Fruit fly (Drosophila melanogaster) whole organism, adult: ENCODE data around the gene CG6144.

ENCODE experiments used
- CG11617 ChIP-seq: fragments of 200-800 bp; sonication (Bioruptor generic); optimal IDR thresholded peaks from 2 replicates; lab custom pipeline; 2017; ENCODE audit warnings: mild to moderate bottlenecking, missing biosample characterization, missing genetic modification reagents, missing genetic modification characterization
- CG14711 ChIP-seq: fragments of 200-800 bp; sonication (Bioruptor generic); optimal IDR thresholded peaks from 2 replicates; lab custom pipeline; 2018; ENCODE audit warnings: missing biosample characterization, mild to moderate bottlenecking, missing genetic modification characterization, moderate library complexity
- CG1620 ChIP-seq: fragments of 200-800 bp; sonication (Bioruptor generic); optimal IDR thresholded peaks from 2 replicates; lab custom pipeline; 2016; ENCODE audit warnings: missing biosample characterization, missing genetic modification characterization
- CG33017 ChIP-seq: fragments of 200-800 bp; sonication (Bioruptor generic); optimal IDR thresholded peaks from 2 replicates; lab custom pipeline; 2018; ENCODE audit warnings: missing biosample characterization, mild to moderate bottlenecking, missing genetic modification characterization, moderate library complexity
- CG5204 ChIP-seq: fragments of 200-800 bp; sonication (Bioruptor generic); optimal IDR thresholded peaks from 2 replicates; lab custom pipeline; 2016; ENCODE audit warnings: missing biosample characterization, missing genetic modification characterization
- CG7045 ChIP-seq: fragments of 200-800 bp; sonication (Bioruptor generic); optimal IDR thresholded peaks from 2 replicates; lab custom pipeline; 2017; ENCODE audit warnings: missing biosample characterization, mild to moderate bottlenecking, missing genetic modification characterization
- CG7101 ChIP-seq: fragments of 200-800 bp; sonication (Bioruptor generic); optimal IDR thresholded peaks from 2 replicates; lab custom pipeline; 2018; ENCODE audit warnings: missing biosample characterization, mild to moderate bottlenecking, missing genetic modification characterization, moderate library complexity
- Clk ChIP-seq: fragments of 200-800 bp; sonication (Bioruptor generic); optimal IDR thresholded peaks from 2 replicates; lab custom pipeline; 2017; ENCODE audit warnings: missing biosample characterization, missing genetic modification characterization
- Crg-1 ChIP-seq: fragments of 200-800 bp; sonication (Bioruptor generic); optimal IDR thresholded peaks from 2 replicates; lab custom pipeline; 2016; ENCODE audit warnings: missing biosample characterization, missing genetic modification characterization
- Hr96 ChIP-seq: fragments of 200-800 bp; sonication (Bioruptor generic); optimal IDR thresholded peaks from 2 replicates; lab custom pipeline; 2016; ENCODE audit warnings: missing biosample characterization, missing genetic modification characterization
- Mnt ChIP-seq: fragments of 200-800 bp; sonication (Bioruptor generic); optimal IDR thresholded peaks from 2 replicates; lab custom pipeline; 2016; ENCODE audit warnings: missing biosample characterization, mild to moderate bottlenecking, missing genetic modification characterization
- bab1 ChIP-seq: fragments of 200-800 bp; sonication (Bioruptor generic); optimal IDR thresholded peaks from 3 replicates; lab custom pipeline; 2019; ENCODE audit warnings: missing biosample characterization, mild to moderate bottlenecking, missing genetic modification characterization, moderate library complexity
- cic ChIP-seq: fragments of 200-800 bp; sonication (Bioruptor generic); optimal IDR thresholded peaks from 2 replicates; lab custom pipeline; 2017; ENCODE audit warnings: missing biosample characterization, mild to moderate bottlenecking, missing genetic modification characterization, moderate library complexity
- cnc ChIP-seq, 2 experiments: fragments of >200 bp; optimal IDR thresholded peaks; 2 replicates each; lab custom pipeline; 2017
- kay ChIP-seq: fragments of 200-800 bp; sonication (Bioruptor generic); peaks from one replicate; lab custom pipeline; 2016; ENCODE audit warnings: missing biosample characterization, missing genetic modification characterization, borderline replicate concordance
- ovo ChIP-seq: fragments of 200-800 bp; sonication (Bioruptor generic); optimal IDR thresholded peaks from 2 replicates; lab custom pipeline; 2016; ENCODE audit warnings: missing biosample characterization, missing genetic modification characterization
- pad ChIP-seq: fragments of 200-800 bp; sonication (Bioruptor generic); optimal IDR thresholded peaks from 3 replicates; lab custom pipeline; 2017; ENCODE audit warnings: missing biosample characterization, missing genetic modification characterization, mild to moderate bottlenecking, moderate library complexity, missing genetic modification reagents
- tj ChIP-seq: fragments of 200-800 bp; sonication (Bioruptor generic); optimal IDR thresholded peaks from 3 replicates; lab custom pipeline; 2017; ENCODE audit warnings: missing biosample characterization, mild to moderate bottlenecking, missing genetic modification characterization, moderate library complexity
- toe ChIP-seq: fragments of 200-800 bp; sonication (Bioruptor generic); optimal IDR thresholded peaks from 2 replicates; lab custom pipeline; 2016; ENCODE audit warnings: missing biosample characterization, missing genetic modification characterization

CG6144 gene

dm6 chr2L:10526953-10527584, 38.6 kb downstream of the CG6144 start, which contains the start of gene Lip4:
Gene Lip4 (plus strand): TSS chr2L:10527572.
- TF ChIP-seq CG7045 (GFP tag; lab: Kevin White, UChicago) (peak; percentile 61), ovo (GFP tag; lab: Kevin White, UChicago) (no peak), cnc (optimal IDR thresholded peaks at IDR 0.05; lab: Kevin White, UChicago) (no peak), bab1 (GFP tag; lab: Kevin White, UChicago) (peak; percentile 80), CG7101 (tag; lab: Kevin White, UChicago) (peak; percentile 48), CG5204 (GFP tag; lab: Kevin White, UChicago) (peak; percentile 4), Clk (no peak), pad (GFP tag; lab: Kevin White, UChicago) (peak; percentile 26), CG11617 (GFP tag; lab: Kevin White, UChicago) (peak; percentile 10), Mnt (no peak), CG1620 (GFP tag; lab: Kevin White, UChicago) (peak; percentile 15), tj (GFP tag; lab: Kevin White, UChicago) (peak; percentile 64), CG33017 (tag; lab: Kevin White, UChicago) (peak; percentile 48), Hr96 (no peak), CG14711 (tag; lab: Kevin White, UChicago) (peak; percentile 66), toe (GFP tag; lab: Kevin White, UChicago) (no peak)

dm6 chr2L:10528984-10529383, 40.5 kb downstream of the CG6144 start:
- TF ChIP-seq cic (GFP tag; lab: Kevin White, UChicago) (peak; percentile 12), tj (GFP tag; lab: Kevin White, UChicago) (peak; percentile 49), pad (GFP tag; lab: Kevin White, UChicago) (no peak), ovo (GFP tag; lab: Kevin White, UChicago) (no peak)

dm6 chr2L:10530089-10530488, 41.6 kb downstream of the CG6144 start:
- TF ChIP-seq CG11617 (GFP tag; lab: Kevin White, UChicago) (no peak), ovo (GFP tag; lab: Kevin White, UChicago) (no peak), kay (GFP tag; lab: Kevin White, UChicago) (no peak), CG5204 (GFP tag; lab: Kevin White, UChicago) (no peak), CG7101 (tag; lab: Kevin White, UChicago) (no peak), cnc (optimal IDR thresholded peaks at IDR 0.05; lab: Kevin White, UChicago) (no peak), bab1 (GFP tag; lab: Kevin White, UChicago) (no peak), pad (GFP tag; lab: Kevin White, UChicago) (no peak)

- no peak for TF ChIP-seq kay (GFP tag; lab: Kevin White, UChicago)
Observed at dm6 chr2L:10531521-10531920, 43.0 kb downstream of the CG6144 start, which contains the start of gene CG18301. Gene CG18301 (plus strand): TSS chr2L:10531821.

dm6 chr2L:10534022-10534421, 45.5 kb downstream of the CG6144 start, which contains the start of gene CG18302:
Gene CG18302 (plus strand): TSS chr2L:10534322.
- TF ChIP-seq tj (GFP tag; lab: Kevin White, UChicago) (no peak), Crg-1 (GFP tag; lab: Kevin White, UChicago) (no peak), bab1 (GFP tag; lab: Kevin White, UChicago) (no peak), CG11617 (GFP tag; lab: Kevin White, UChicago) (no peak), Clk (no peak), CG14711 (tag; lab: Kevin White, UChicago) (no peak), Mnt (no peak), cic (GFP tag; lab: Kevin White, UChicago) (no peak), kay (GFP tag; lab: Kevin White, UChicago) (no peak), ovo (GFP tag; lab: Kevin White, UChicago) (no peak), cnc (optimal IDR thresholded peaks at IDR 0.05; lab: Kevin White, UChicago) (no peak), Hr96 (no peak), CG1620 (GFP tag; lab: Kevin White, UChicago) (no peak), CG5204 (GFP tag; lab: Kevin White, UChicago) (no peak), pad (GFP tag; lab: Kevin White, UChicago) (no peak), CG7101 (tag; lab: Kevin White, UChicago) (no peak), CG33017 (tag; lab: Kevin White, UChicago) (no peak), CG7045 (GFP tag; lab: Kevin White, UChicago) (no peak)

dm6 chr2L:10539360-10539759, 50.9 kb downstream of the CG6144 start:
- no peak for TF ChIP-seq kay (GFP tag; lab: Kevin White, UChicago)
